Fruit fly (Drosophila melanogaster) S2 (cell line): ENCODE results near the gene slmb.

Experiments used
- CG8478 ChIP-seq: fragments of >200 bp; optimal IDR thresholded peaks from 2 replicates; lab custom pipeline; 2018
- CTCF ChIP-seq, 2 experiments: fragments of >200 bp; optimal IDR thresholded peaks; 2 replicates each; lab custom pipeline; 2018

- TF ChIP-seq CTCF (optimal IDR thresholded peaks at IDR 0.05; lab: Kevin White, UChicago) (no peak), CG8478 (lab: Kevin White, UChicago) (no peak)
These were observed 8.5 kb downstream of the slmb start, which contains the start of gene Bdbt for dm6 chr3R:21118784-21119183.
